Worm (Caenorhabditis elegans) whole organism, L1 larva: ENCODE results near the gene lgc-15.

ENCODE experiments used
- C16A3.4 ChIP-seq: fragments of 150-350 bp; optimal IDR thresholded peaks from 2 replicates; lab custom pipeline; 2014; ENCODE audit warnings: missing biosample characterization, missing genetic modification characterization
- aly-2 ChIP-seq: fragments of 150-350 bp; optimal IDR thresholded peaks from 2 replicates; lab custom pipeline; 2014; ENCODE audit warnings: missing biosample characterization, missing genetic modification characterization
- ama-1 ChIP-seq: fragments of 150-350 bp; optimal IDR thresholded peaks from 2 replicates; lab custom pipeline; 2014
- blmp-1 ChIP-seq: fragments of 150-350 bp; optimal IDR thresholded peaks from 2 replicates; lab custom pipeline; 2014; ENCODE audit warnings: missing biosample characterization, missing genetic modification characterization
- ceh-63 ChIP-seq: fragments of 200-800 bp; sonication (Bioruptor generic); optimal IDR thresholded peaks from 2 replicates; lab custom pipeline; 2018; ENCODE audit warnings: mild to moderate bottlenecking, missing genetic modification characterization, missing compliant biosample characterization
- egl-27 ChIP-seq, 2 experiments: fragments of 150-350 bp in 1 of 2; sonication (generic microtip); optimal IDR thresholded peaks; 3 replicates each; lab custom pipeline; 2017 to 2018; ENCODE audit warnings: missing biosample characterization in 2 of 2, missing genetic modification characterization in 2 of 2, missing genetic modification reagents in 2 of 2
- fkh-10 ChIP-seq: sonication (generic microtip); optimal IDR thresholded peaks from 2 replicates; lab custom pipeline; 2017; ENCODE audit warnings: missing biosample characterization, missing genetic modification reagents, missing genetic modification characterization
- fkh-8 ChIP-seq: sonication (generic microtip); optimal IDR thresholded peaks from 2 replicates; lab custom pipeline; 2016; ENCODE audit warnings: mild to moderate bottlenecking, missing genetic modification characterization, missing compliant biosample characterization
- irx-1 ChIP-seq: sonication (generic microtip); optimal IDR thresholded peaks from 2 replicates; lab custom pipeline; 2016; ENCODE audit warnings: missing genetic modification characterization, missing compliant biosample characterization
- lin-14 ChIP-seq: fragments of 200-800 bp; sonication (Bioruptor generic); optimal IDR thresholded peaks from 2 replicates; lab custom pipeline; 2018; ENCODE audit warnings: mild to moderate bottlenecking, missing genetic modification characterization, moderate library complexity, missing compliant biosample characterization
- lin-15B ChIP-seq: fragments of 150-350 bp; sonication (generic microtip); optimal IDR thresholded peaks from 3 replicates; lab custom pipeline; 2014; ENCODE audit warnings: missing biosample characterization, missing genetic modification characterization
- mab-9 ChIP-seq: fragments of 200-800 bp; sonication (Bioruptor generic); IDR thresholded peaks from 2 replicates; pipeline ENCODE4 v1.3.6; 2022; ENCODE audit warnings: missing genetic modification reagents, missing genetic modification characterization, missing compliant biosample characterization
- mdl-1 ChIP-seq, 2 experiments: fragments of 150-350 bp; optimal IDR thresholded peaks; 2 replicates each; lab custom pipeline; 2014 to 2017; ENCODE audit warnings: missing biosample characterization in 2 of 2, missing genetic modification characterization in 2 of 2, inconsistent platforms in 1 of 2
- nhr-12 ChIP-seq: sonication (generic microtip); optimal IDR thresholded peaks from 2 replicates; lab custom pipeline; 2017; ENCODE audit warnings: missing biosample characterization, missing genetic modification characterization
- nhr-19 ChIP-seq: fragments of 200-800 bp; sonication (Bioruptor generic); conservative IDR thresholded peaks from 2 replicates; pipeline ENCODE4 v1.3.6; 2022; ENCODE audit warnings: missing genetic modification characterization, missing compliant biosample characterization
- nhr-237 ChIP-seq: fragments of 150-350 bp; optimal IDR thresholded peaks from 2 replicates; lab custom pipeline; 2014; ENCODE audit warnings: missing biosample characterization, missing genetic modification characterization
- nhr-47 ChIP-seq: sonication (generic microtip); optimal IDR thresholded peaks from 2 replicates; lab custom pipeline; 2016; ENCODE audit warnings: mild to moderate bottlenecking, missing genetic modification characterization, moderate library complexity, missing compliant biosample characterization
- nhr-71 ChIP-seq: sonication (generic microtip); optimal IDR thresholded peaks from 2 replicates; lab custom pipeline; 2016; ENCODE audit warnings: mild to moderate bottlenecking, missing genetic modification characterization, moderate library complexity, missing compliant biosample characterization
- nhr-84 ChIP-seq: sonication (generic microtip); optimal IDR thresholded peaks from 2 replicates; lab custom pipeline; 2017; ENCODE audit warnings: missing biosample characterization, missing genetic modification characterization
- nhr-85 ChIP-seq: sonication (generic microtip); peaks from one replicate; lab custom pipeline; 2016; ENCODE audit warnings: missing genetic modification characterization, inconsistent platforms, missing compliant biosample characterization
- nhr-90 ChIP-seq: sonication (generic microtip); optimal IDR thresholded peaks from 2 replicates; lab custom pipeline; 2016; ENCODE audit warnings: mild to moderate bottlenecking, missing genetic modification characterization, missing compliant biosample characterization; ENCODE audit not compliant: poor library complexity
- pqm-1 ChIP-seq: sonication (generic microtip); optimal IDR thresholded peaks from 3 replicates; lab custom pipeline; 2017; ENCODE audit warnings: missing biosample characterization, missing genetic modification characterization
- rnt-1 ChIP-seq: sonication (generic microtip); optimal IDR thresholded peaks from 2 replicates; lab custom pipeline; 2016; ENCODE audit warnings: mild to moderate bottlenecking, missing genetic modification characterization, moderate library complexity, missing compliant biosample characterization
- skn-1 ChIP-seq: fragments of 150-350 bp; optimal IDR thresholded peaks from 2 replicates; lab custom pipeline; 2014; ENCODE audit warnings: missing biosample characterization, missing genetic modification characterization
- snpc-4 ChIP-seq: fragments of 150-350 bp; optimal IDR thresholded peaks from 2 replicates; lab custom pipeline; 2014; ENCODE audit warnings: missing biosample characterization, missing genetic modification characterization
- snu-23 ChIP-seq: sonication (generic microtip); optimal IDR thresholded peaks from 2 replicates; lab custom pipeline; 2016; ENCODE audit warnings: missing genetic modification characterization, missing compliant biosample characterization
- sox-4 ChIP-seq: sonication (generic microtip); optimal IDR thresholded peaks from 2 replicates; lab custom pipeline; 2016; ENCODE audit warnings: missing genetic modification characterization, missing compliant biosample characterization
- sptf-1 ChIP-seq: fragments of 150-350 bp; optimal IDR thresholded peaks from 2 replicates; lab custom pipeline; 2014; ENCODE audit warnings: missing biosample characterization, missing genetic modification characterization
- swsn-7 ChIP-seq: sonication (generic microtip); optimal IDR thresholded peaks from 2 replicates; lab custom pipeline; 2016; ENCODE audit warnings: missing genetic modification characterization, missing compliant biosample characterization
- unc-130 ChIP-seq: fragments of 150-350 bp; optimal IDR thresholded peaks from 2 replicates; lab custom pipeline; 2017; ENCODE audit warnings: missing biosample characterization, missing genetic modification characterization, inconsistent platforms
- unc-62 ChIP-seq: fragments of 150-350 bp; optimal IDR thresholded peaks from 2 replicates; lab custom pipeline; 2014; ENCODE audit warnings: missing biosample characterization, missing genetic modification reagents, missing genetic modification characterization
- vab-15 ChIP-seq: sonication (generic microtip); optimal IDR thresholded peaks from 2 replicates; lab custom pipeline; 2017; ENCODE audit warnings: missing genotype, mild to moderate bottlenecking, missing genetic modification characterization, missing compliant biosample characterization
- xbp-1 ChIP-seq: sonication (generic microtip); optimal IDR thresholded peaks from 2 replicates; lab custom pipeline; 2016; ENCODE audit warnings: missing genetic modification characterization, missing compliant biosample characterization
- zag-1 ChIP-seq: fragments of 150-350 bp; optimal IDR thresholded peaks from 2 replicates; lab custom pipeline; 2014; ENCODE audit warnings: missing biosample characterization, missing genetic modification characterization
- ztf-11 ChIP-seq, 2 experiments: sonication (generic microtip); optimal IDR thresholded peaks; 2 replicates each; lab custom pipeline; 2016 to 2017; ENCODE audit warnings: missing genetic modification characterization in 2 of 2, missing biosample characterization in 1 of 2, missing compliant biosample characterization in 1 of 2
- ztf-4 ChIP-seq: fragments of 150-350 bp; optimal IDR thresholded peaks from 2 replicates; lab custom pipeline; 2014; ENCODE audit warnings: missing biosample characterization, missing genetic modification characterization

Gene lgc-15

DNA sequence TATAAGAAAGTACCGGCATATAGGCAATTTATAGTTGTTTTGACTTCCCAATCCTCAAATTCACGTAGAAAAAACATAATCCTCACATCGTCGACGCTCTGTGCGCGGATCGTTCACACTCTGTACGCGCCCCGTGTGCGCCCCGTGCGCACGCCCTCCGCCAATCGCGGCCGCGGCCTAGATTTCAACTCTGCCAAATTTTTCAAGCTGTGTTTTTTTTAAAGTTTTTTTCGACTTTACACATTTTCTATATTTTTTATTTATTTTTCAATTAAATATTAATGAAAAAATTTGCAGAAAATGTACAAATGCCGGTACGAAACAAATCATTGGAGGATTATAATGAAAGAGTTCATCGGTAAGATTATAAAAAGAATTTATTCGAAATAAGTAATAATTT lies 9.0 kb downstream of the lgc-15 start, which contains the start of gene T01H10.11:
TSS of gene T01H10.11 (plus strand) at position 301 of the 400 bp plus-strand sequence.
- TF ChIP-seq nhr-47 (tag; lab: Kevin White, UChicago) = no peak
- no peak for TF ChIP-seq lin-14
- TF ChIP-seq skn-1 (tag; lab: Kevin White, UChicago) = no peak
- TF ChIP-seq snpc-4 = no peak
- TF ChIP-seq nhr-85 (tag; lab: Kevin White, UChicago) = no peak
- TF ChIP-seq nhr-84 (tag; lab: Kevin White, UChicago) = no peak
- TF ChIP-seq nhr-237 (tag; lab: Kevin White, UChicago) = no peak
- no peak for TF ChIP-seq nhr-90 (tag; lab: Kevin White, UChicago)
- TF ChIP-seq blmp-1 (tag; lab: Kevin White, UChicago) = no peak
- TF ChIP-seq ztf-4 = no peak
- TF ChIP-seq nhr-19 (GFP tag; lab: Robert Waterston, UW) = no peak
- no peak for TF ChIP-seq pqm-1 (tag; lab: Kevin White, UChicago)
- no peak for TF ChIP-seq sptf-1 (tag; lab: Kevin White, UChicago)

ce11 chrX:12125308-12125707 lies 11.2 kb downstream of the lgc-15 start, which contains the start of gene lgc-18:
lgc-18 (plus strand) TSS chrX:12125608.
- TF ChIP-seq lin-15B (tag; lab: Kevin White, UChicago) = no peak
- no peak for TF ChIP-seq irx-1
- no peak for TF ChIP-seq vab-15
- no peak for TF ChIP-seq egl-27 (tag; optimal IDR thresholded peaks at IDR 0.05; lab: Kevin White, UChicago)
- no peak for TF ChIP-seq fkh-8 (tag; lab: Kevin White, UChicago)
- TF ChIP-seq snu-23 (GFP tag; lab: Kevin White, UChicago) = no peak
- TF ChIP-seq swsn-7 (tag; lab: Kevin White, UChicago) = no peak
- TF ChIP-seq unc-62 (GFP tag; lab: Kevin White, UChicago) = no peak
- TF ChIP-seq, all 84 proteins: peak for 0

- TF ChIP-seq mab-9 (no peak), pqm-1 (tag; lab: Kevin White, UChicago) (no peak), ztf-11 (tag; optimal IDR thresholded peaks at IDR 0.05; lab: Kevin White, UChicago) (no peak), sox-4 (tag; lab: Kevin White, UChicago) (no peak), xbp-1 (tag; lab: Kevin White, UChicago) (no peak), nhr-84 (tag; lab: Kevin White, UChicago) (no peak), ztf-4 (no peak), ceh-63 (GFP tag; lab: Kevin White, UChicago) (no peak), zag-1 (tag; lab: Kevin White, UChicago) (no peak), fkh-8 (tag; lab: Kevin White, UChicago) (no peak), lin-15B (tag; lab: Kevin White, UChicago) (no peak), unc-130 (tag; lab: Kevin White, UChicago) (no peak), nhr-12 (tag; lab: Kevin White, UChicago) (no peak), C16A3.4 (no peak), fkh-10 (GFP tag; lab: Kevin White, UChicago) (no peak), nhr-71 (tag; lab: Kevin White, UChicago) (no peak), nhr-237 (tag; lab: Kevin White, UChicago) (no peak)
Measured at ce11 chrX:12141051-12141450, 26.9 kb downstream of the lgc-15 start, which contains the start of gene lyst-1. lyst-1 (minus strand) TSS chrX:12141151.

DNA sequence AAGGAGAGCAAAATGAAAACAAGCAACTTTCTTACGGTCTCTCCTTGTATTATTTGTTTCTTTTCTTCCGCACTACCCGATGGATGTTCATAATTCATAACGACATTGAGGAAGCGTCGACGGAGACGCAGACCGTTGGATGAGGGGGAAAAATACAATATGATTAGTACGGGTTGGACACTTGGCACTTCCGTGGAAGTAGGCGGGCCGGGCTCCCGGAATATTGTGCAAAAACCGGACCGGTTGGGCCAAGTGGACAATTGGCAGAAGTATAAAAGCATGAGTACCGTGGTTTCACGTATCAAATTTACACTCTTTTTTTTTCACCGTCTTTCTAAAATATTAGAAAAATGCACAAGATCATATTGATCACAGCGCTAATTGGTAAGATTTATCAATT lies 28.4 kb downstream of the lgc-15 start, which contains the start of gene M153.3:
TSS of gene M153.3 (plus strand) at position 301 of the 400 bp plus-strand sequence.
- no peak for TF ChIP-seq zag-1 (tag; lab: Kevin White, UChicago)
- no peak for TF ChIP-seq sptf-1 (tag; lab: Kevin White, UChicago)
- no peak for TF ChIP-seq mdl-1 (tag; optimal IDR thresholded peaks at IDR 0.05; lab: Kevin White, UChicago)
- TF ChIP-seq rnt-1 = no peak
- no peak for TF ChIP-seq swsn-7 (tag; lab: Kevin White, UChicago)
- no peak for TF ChIP-seq fkh-8 (tag; lab: Kevin White, UChicago)
- TF ChIP-seq ama-1 (lab: Kevin White, UChicago) = no peak
- no peak for TF ChIP-seq aly-2 (tag; lab: Kevin White, UChicago)
